Worm (Caenorhabditis elegans) whole organism, young adult: ENCODE data around the gene F35B3.4.

Experiments
- B0336.3 ChIP-seq: fragments of 200-800 bp; sonication (Bioruptor generic); IDR thresholded peaks from 2 replicates; pipeline ENCODE4 v1.3.6; 2022; ENCODE audit warnings: missing genetic modification characterization, missing compliant biosample characterization
- F33H1.4 ChIP-seq: fragments of 200-800 bp; sonication (Bioruptor generic); IDR thresholded peaks from 2 replicates; pipeline ENCODE4 v1.3.6; 2022; ENCODE audit warnings: missing genetic modification reagents, missing genetic modification characterization, missing compliant biosample characterization
- die-1 ChIP-seq: sonication (generic microtip); optimal IDR thresholded peaks from 2 replicates; lab custom pipeline; 2016; ENCODE audit warnings: missing genotype, mild to moderate bottlenecking, missing genetic modification characterization, missing compliant biosample characterization
- lir-1 ChIP-seq: fragments of 200-800 bp; sonication (Bioruptor generic); conservative IDR thresholded peaks from 2 replicates; pipeline ENCODE4 v1.3.6; 2022; ENCODE audit warnings: missing genetic modification reagents, missing genetic modification characterization, missing compliant biosample characterization
- nfya-1 ChIP-seq: sonication (generic microtip); optimal IDR thresholded peaks from 2 replicates; lab custom pipeline; 2017; ENCODE audit warnings: antibody characterized with exemption, missing compliant biosample characterization, missing genetic modification characterization, borderline replicate concordance; ENCODE audit not compliant: insufficient read depth
- pha-4 ChIP-seq: fragments of 150-350 bp; sonication (generic microtip); optimal IDR thresholded peaks from 2 replicates; lab custom pipeline; 2014; ENCODE audit warnings: missing biosample characterization, missing genetic modification reagents, missing genetic modification characterization
- unc-130 ChIP-seq: sonication (generic microtip); optimal IDR thresholded peaks from 2 replicates; lab custom pipeline; 2016; ENCODE audit warnings: missing genetic modification reagents, missing genetic modification characterization, missing compliant biosample characterization

ce11 chrX:17034773-17035172, 14.0 kb upstream of the F35B3.4 start:
- TF ChIP-seq die-1 (no peak), nfya-1 (tag; lab: Kevin White, UChicago) (no peak), F33H1.4 (GFP tag; lab: Robert Waterston, UW) (no peak), unc-130 (no peak), pha-4 (tag; lab: Kevin White, UChicago) (no peak), lir-1 (no peak), B0336.3 (GFP tag; lab: Robert Waterston, UW) (no peak)
